Worm (Caenorhabditis elegans) whole organism, early embryonic: ENCODE data around the gene T25B6.6.

ENCODE experiments used
- B0310.2 ChIP-seq: sonication (generic microtip); optimal IDR thresholded peaks from 2 replicates; lab custom pipeline; 2016; ENCODE audit warnings: mild to moderate bottlenecking, missing genetic modification characterization, missing compliant biosample characterization
- F13C5.2 ChIP-seq: sonication (generic microtip); optimal IDR thresholded peaks from 2 replicates; lab custom pipeline; 2017; ENCODE audit warnings: mild to moderate bottlenecking, missing genetic modification characterization, inconsistent platforms, missing compliant biosample characterization
- aly-1 ChIP-seq: sonication (generic microtip); optimal IDR thresholded peaks from 2 replicates; lab custom pipeline; 2016; ENCODE audit warnings: missing genetic modification characterization, missing compliant biosample characterization
- ama-1 ChIP-seq: fragments of 150-350 bp; optimal IDR thresholded peaks from 2 replicates; lab custom pipeline; 2014
- ceh-13 ChIP-seq: fragments of 200-800 bp; sonication (Bioruptor generic); optimal IDR thresholded peaks from 2 replicates; lab custom pipeline; 2018; ENCODE audit warnings: mild to moderate bottlenecking, missing genetic modification characterization, missing compliant biosample characterization
- ceh-36 ChIP-seq: sonication (generic microtip); optimal IDR thresholded peaks from 2 replicates; lab custom pipeline; 2016; ENCODE audit warnings: missing genetic modification characterization, inconsistent platforms, missing compliant biosample characterization
- ets-7 ChIP-seq: sonication (generic microtip); optimal IDR thresholded peaks from 2 replicates; lab custom pipeline; 2016; ENCODE audit warnings: missing genotype, missing genetic modification characterization, missing compliant biosample characterization
- flt-1 ChIP-seq: fragments of 200-800 bp; sonication (Bioruptor generic); IDR thresholded peaks from 2 replicates; pipeline ENCODE4 v1.3.6; 2022; ENCODE audit warnings: missing genetic modification characterization, missing compliant biosample characterization
- hmbx-1 ChIP-seq: sonication (generic microtip); optimal IDR thresholded peaks from 2 replicates; lab custom pipeline; 2016; ENCODE audit warnings: mild to moderate bottlenecking, missing genetic modification characterization, missing compliant biosample characterization
- hmg-4 ChIP-seq: fragments of 200-800 bp; sonication (Bioruptor generic); optimal IDR thresholded peaks from 2 replicates; lab custom pipeline; 2018; ENCODE audit warnings: mild to moderate bottlenecking, missing genetic modification characterization, missing compliant biosample characterization
- hnd-1 ChIP-seq: sonication (generic microtip); optimal IDR thresholded peaks from 2 replicates; lab custom pipeline; 2016; ENCODE audit warnings: missing genetic modification characterization, missing compliant biosample characterization
- pes-1 ChIP-seq: fragments of 200-800 bp; sonication (Bioruptor generic); IDR thresholded peaks from 2 replicates; pipeline ENCODE4 v1.3.6; 2022; ENCODE audit warnings: missing genetic modification reagents, missing genetic modification characterization, missing compliant biosample characterization
- scrt-1 ChIP-seq: fragments of 200-800 bp; sonication (Bioruptor generic); IDR thresholded peaks from 2 replicates; pipeline ENCODE4 v1.3.6; 2022; ENCODE audit warnings: missing genetic modification characterization, missing compliant biosample characterization
- sea-1 ChIP-seq: fragments of 200-800 bp; sonication (Bioruptor generic); conservative IDR thresholded peaks from 2 replicates; pipeline ENCODE4 v1.3.6; 2022; ENCODE audit warnings: missing genetic modification characterization, missing compliant biosample characterization
- tbx-11 ChIP-seq: fragments of 200-800 bp; sonication (Bioruptor generic); IDR thresholded peaks from 2 replicates; pipeline ENCODE4 v1.3.6; 2022; ENCODE audit warnings: missing genetic modification characterization, missing compliant biosample characterization
- tbx-37 ChIP-seq: fragments of 200-800 bp; sonication (Bioruptor generic); conservative IDR thresholded peaks from 2 replicates; pipeline ENCODE4 v1.3.6; 2022; ENCODE audit warnings: missing genetic modification reagents, missing genetic modification characterization, missing compliant biosample characterization
- tra-4 ChIP-seq: sonication (generic microtip); optimal IDR thresholded peaks from 2 replicates; lab custom pipeline; 2017; ENCODE audit warnings: missing genetic modification characterization, missing compliant biosample characterization

T25B6.6 gene

ce11 chrX:9053426-9053825 is 30.7 kb upstream of the T25B6.6 start:
- TF ChIP-seq scrt-1 (GFP tag; lab: Robert Waterston, UW) (no peak), B0310.2 (tag; lab: Kevin White, UChicago) (no peak), tra-4 (no peak), F13C5.2 (tag; lab: Kevin White, UChicago) (no peak), ceh-13 (GFP tag; lab: Kevin White, UChicago) (no peak), tbx-37 (GFP tag; lab: Robert Waterston, UW) (no peak), ets-7 (no peak), hmg-4 (GFP tag; lab: Kevin White, UChicago) (no peak), tbx-11 (no peak), hnd-1 (tag; lab: Kevin White, UChicago) (no peak), ceh-36 (tag; lab: Kevin White, UChicago) (no peak)

ce11 chrX:9048657-9049056 is 26.0 kb upstream of the T25B6.6 start, which contains the start of gene F47E1.20:
Gene F47E1.20 (plus strand): TSS chrX:9048957.
- TF ChIP-seq pes-1 (no peak), ama-1 (lab: Kevin White, UChicago) (no peak), hmbx-1 (no peak), aly-1 (tag; lab: Kevin White, UChicago) (no peak), tbx-11 (no peak), tra-4 (no peak), flt-1 (no peak), ets-7 (no peak), F13C5.2 (tag; lab: Kevin White, UChicago) (no peak), B0310.2 (tag; lab: Kevin White, UChicago) (no peak), hnd-1 (tag; lab: Kevin White, UChicago) (no peak), hmg-4 (GFP tag; lab: Kevin White, UChicago) (no peak), sea-1 (no peak), ceh-13 (GFP tag; lab: Kevin White, UChicago) (no peak), tbx-37 (GFP tag; lab: Robert Waterston, UW) (no peak)

DNA sequence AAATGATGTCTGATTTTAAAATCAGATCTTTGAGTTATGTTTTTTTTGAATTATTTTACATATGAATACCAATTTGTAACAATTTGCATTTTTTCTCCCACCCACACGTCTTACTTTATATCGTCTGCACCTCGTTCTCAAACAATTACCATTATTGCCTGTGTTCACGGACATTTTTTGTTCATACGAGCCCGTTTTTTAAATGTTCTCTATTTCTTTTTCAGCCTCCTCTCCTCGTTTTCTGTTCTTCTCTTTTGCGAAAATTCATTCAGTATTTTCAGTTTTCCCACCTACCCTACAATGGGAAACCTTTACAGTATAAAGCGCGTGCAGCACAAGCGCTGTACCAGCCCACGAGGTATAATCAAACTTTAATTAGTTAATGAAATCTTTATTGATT is 23.2 kb upstream of the T25B6.6 start, which contains the start of gene prdm-14:
Gene prdm-14 (plus strand): TSS at position 301 of the 400 bp plus-strand sequence.
- TF ChIP-seq hmbx-1: no peak
- no peak for TF ChIP-seq B0310.2 (tag; lab: Kevin White, UChicago)
- TF ChIP-seq flt-1: no peak
- no peak for TF ChIP-seq ceh-36 (tag; lab: Kevin White, UChicago)
- no peak for TF ChIP-seq hmg-4 (GFP tag; lab: Kevin White, UChicago)

DNA sequence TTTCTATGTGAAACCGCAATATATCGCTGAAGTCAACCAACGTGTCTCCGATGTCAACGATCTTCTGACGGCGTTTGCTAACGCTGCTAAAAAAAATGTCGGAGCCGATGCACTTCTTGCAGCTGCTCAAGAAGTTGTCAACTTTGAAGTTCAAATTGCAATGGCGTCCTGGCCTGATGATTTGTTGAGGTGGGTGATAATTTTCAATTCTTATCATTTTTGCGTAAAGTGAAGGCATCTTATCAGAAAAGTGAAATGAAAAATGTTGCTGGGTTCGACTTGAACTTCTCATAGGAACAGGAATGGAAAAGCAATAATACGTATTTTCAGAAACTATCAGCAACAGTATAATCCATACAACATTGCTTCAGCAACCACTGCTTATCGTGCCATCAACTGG is 13.6 kb upstream of the T25B6.6 start:
- no peak for TF ChIP-seq tbx-11
- TF ChIP-seq ceh-13 (GFP tag; lab: Kevin White, UChicago): no peak
- no peak for TF ChIP-seq scrt-1 (GFP tag; lab: Robert Waterston, UW)
- no peak for TF ChIP-seq ets-7
- no peak for TF ChIP-seq ceh-36 (tag; lab: Kevin White, UChicago)
- TF ChIP-seq tra-4: no peak
- no peak for TF ChIP-seq B0310.2 (tag; lab: Kevin White, UChicago)
- TF ChIP-seq aly-1 (tag; lab: Kevin White, UChicago): no peak
- TF ChIP-seq ama-1 (lab: Kevin White, UChicago): no peak
- TF ChIP-seq sea-1: no peak

DNA sequence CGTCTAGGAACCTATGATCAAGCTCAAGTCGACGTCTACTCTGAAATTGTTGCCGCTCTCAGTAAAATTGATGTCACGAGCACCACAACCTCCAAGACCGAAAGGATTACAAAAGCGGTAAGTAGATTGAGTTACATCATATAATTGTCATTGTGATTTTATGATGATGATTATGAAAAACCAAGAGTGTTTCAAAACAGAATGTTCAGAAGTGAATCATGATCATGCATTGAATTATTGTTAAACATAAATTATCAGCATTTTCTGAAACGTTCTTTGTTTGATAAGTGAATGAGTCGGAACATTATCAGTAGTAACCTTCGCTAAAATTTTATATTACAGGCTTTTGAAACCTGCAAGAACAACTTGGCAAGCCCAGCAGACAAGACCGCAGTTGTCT is 12.5 kb upstream of the T25B6.6 start:
- TF ChIP-seq aly-1 (tag; lab: Kevin White, UChicago) (no peak), ets-7 (no peak), hmg-4 (GFP tag; lab: Kevin White, UChicago) (no peak), ama-1 (lab: Kevin White, UChicago) (no peak), flt-1 (no peak), tbx-11 (no peak), sea-1 (no peak), tbx-37 (GFP tag; lab: Robert Waterston, UW) (no peak), ceh-13 (GFP tag; lab: Kevin White, UChicago) (no peak), hnd-1 (tag; lab: Kevin White, UChicago) (no peak), B0310.2 (tag; lab: Kevin White, UChicago) (no peak), hmbx-1 (no peak), scrt-1 (GFP tag; lab: Robert Waterston, UW) (no peak)

- TF ChIP-seq flt-1: no peak
- TF ChIP-seq tbx-11: no peak
- TF ChIP-seq ceh-36 (tag; lab: Kevin White, UChicago): peak; percentile 7
Observed at ce11 chrX:9034310-9034709, 11.6 kb upstream of the T25B6.6 start, which contains the start of gene nep-22. Gene nep-22 (plus strand): TSS chrX:9034554.

ce11 chrX:9028909-9029520 is 6.3 kb upstream of the T25B6.6 start, which contains the start of gene snf-12:
Gene snf-12 (plus strand): TSS chrX:9029470.
- TF ChIP-seq flt-1: no peak

DNA sequence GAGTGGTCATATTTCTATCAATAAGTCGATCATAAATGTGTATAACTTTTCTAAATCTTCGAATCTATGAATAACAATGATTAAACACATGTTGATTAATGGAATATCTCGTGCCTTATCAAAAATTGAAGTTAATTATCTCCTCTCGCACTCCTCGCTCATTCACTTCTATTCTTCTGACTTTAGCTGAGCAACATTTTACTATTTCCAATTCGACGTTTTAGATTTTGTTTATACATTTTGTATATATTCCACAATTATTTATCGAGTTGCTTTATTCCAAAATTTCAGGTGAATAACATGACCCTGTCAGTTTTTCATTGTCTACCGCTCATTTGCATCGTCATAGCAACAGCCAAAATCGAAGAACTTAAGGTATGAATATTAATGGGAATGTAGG is 4.6 kb upstream of the T25B6.6 start, which contains the start of gene T25B6.3:
Gene T25B6.3 (plus strand): TSS at position 301 of the 400 bp plus-strand sequence.
- TF ChIP-seq F13C5.2 (tag; lab: Kevin White, UChicago): no peak
- TF ChIP-seq tra-4: no peak
- no peak for TF ChIP-seq flt-1
- no peak for TF ChIP-seq sea-1
- TF ChIP-seq B0310.2 (tag; lab: Kevin White, UChicago): no peak
- TF ChIP-seq aly-1 (tag; lab: Kevin White, UChicago): no peak
- TF ChIP-seq ama-1 (lab: Kevin White, UChicago): no peak
- no peak for TF ChIP-seq pes-1
- TF ChIP-seq ceh-13 (GFP tag; lab: Kevin White, UChicago): no peak
- no peak for TF ChIP-seq scrt-1 (GFP tag; lab: Robert Waterston, UW)
- no peak for TF ChIP-seq hnd-1 (tag; lab: Kevin White, UChicago)
- TF ChIP-seq ceh-36 (tag; lab: Kevin White, UChicago): no peak
- no peak for TF ChIP-seq hmbx-1
- TF ChIP-seq hmg-4 (GFP tag; lab: Kevin White, UChicago): no peak
